Worm (Caenorhabditis elegans) whole organism, L4 larva: Measurements from ENCODE around the gene best-6.
"Not testable (repeated sequence)": the region's sequence is repeated elsewhere in the genome, so short reads cannot be mapped to it uniquely, and the experiment has no call there.

Source experiments
- F10B5.3 ChIP-seq: sonication (generic microtip); optimal IDR thresholded peaks from 2 replicates; lab custom pipeline; 2016; ENCODE audit warnings: mild to moderate bottlenecking, missing genetic modification characterization, missing compliant biosample characterization
- F49E8.2 ChIP-seq: sonication (generic microtip); optimal IDR thresholded peaks from 2 replicates; lab custom pipeline; 2016; ENCODE audit warnings: missing compliant biosample characterization, mild to moderate bottlenecking, missing genetic modification characterization, borderline replicate concordance
- R02D3.7 ChIP-seq: fragments of 150-350 bp; sonication (generic microtip); optimal IDR thresholded peaks from 3 replicates; lab custom pipeline; 2014; ENCODE audit warnings: missing biosample characterization, missing genetic modification characterization
- T26A8.4 ChIP-seq: fragments of 200-800 bp; sonication (Bioruptor generic); IDR thresholded peaks from 2 replicates; pipeline ENCODE4 v1.3.6; 2022; ENCODE audit warnings: missing genetic modification characterization, missing compliant biosample characterization
- Y105C5A.15 ChIP-seq: fragments of 200-800 bp; sonication (Bioruptor generic); IDR thresholded peaks from 2 replicates; pipeline ENCODE4 v1.3.6; 2022; ENCODE audit warnings: missing genetic modification characterization, missing compliant biosample characterization
- Y48G9A.11 ChIP-seq: fragments of 200-800 bp; sonication (Bioruptor generic); IDR thresholded peaks from 2 replicates; pipeline ENCODE4 v1.3.6; 2022; ENCODE audit warnings: missing genetic modification reagents, missing genetic modification characterization, missing compliant biosample characterization
- Y75B8A.6 ChIP-seq: fragments of 200-800 bp; sonication (Bioruptor generic); IDR thresholded peaks from 2 replicates; pipeline ENCODE4 v1.3.6; 2022; ENCODE audit warnings: missing genetic modification reagents, missing genetic modification characterization, missing compliant biosample characterization
- aha-1 ChIP-seq: fragments of 150-350 bp; peaks from one replicate; lab custom pipeline; 2014; ENCODE audit warnings: missing biosample characterization, missing genetic modification characterization
- arid-1 ChIP-seq: fragments of 200-800 bp; sonication (Bioruptor generic); conservative IDR thresholded peaks from 2 replicates; pipeline ENCODE4 v1.3.6; 2022; ENCODE audit warnings: missing genetic modification reagents, missing genetic modification characterization, missing compliant biosample characterization
- attf-4 ChIP-seq: sonication (generic microtip); optimal IDR thresholded peaks from 3 replicates; lab custom pipeline; 2017; ENCODE audit warnings: missing biosample characterization, missing genetic modification characterization
- ceh-32 ChIP-seq: sonication (generic microtip); optimal IDR thresholded peaks from 2 replicates; lab custom pipeline; 2016; ENCODE audit warnings: mild to moderate bottlenecking, missing genetic modification characterization, missing compliant biosample characterization; ENCODE audit not compliant: poor library complexity
- ctbp-1 ChIP-seq: fragments of 200-800 bp; sonication (Bioruptor generic); IDR thresholded peaks from 2 replicates; pipeline ENCODE4 v1.3.6; 2022; ENCODE audit warnings: missing genetic modification reagents, missing genetic modification characterization, missing compliant biosample characterization
- daf-19 ChIP-seq: fragments of 200-800 bp; sonication (Bioruptor generic); conservative IDR thresholded peaks from 2 replicates; pipeline ENCODE4 v1.3.6; 2022; ENCODE audit warnings: missing genetic modification characterization, missing compliant biosample characterization
- dve-1 ChIP-seq: sonication (generic microtip); optimal IDR thresholded peaks from 2 replicates; lab custom pipeline; 2017; ENCODE audit warnings: antibody characterized with exemption, mild to moderate bottlenecking, missing genetic modification characterization, missing compliant biosample characterization; ENCODE audit not compliant: insufficient read depth
- egl-27 ChIP-seq: sonication (generic microtip); optimal IDR thresholded peaks from 3 replicates; lab custom pipeline; 2017; ENCODE audit warnings: missing biosample characterization, missing genetic modification reagents, missing genetic modification characterization
- egl-43 ChIP-seq: fragments of 200-800 bp; sonication (Bioruptor generic); IDR thresholded peaks from 2 replicates; pipeline ENCODE4 v1.3.6; 2022; ENCODE audit warnings: missing genetic modification reagents, missing genetic modification characterization, missing compliant biosample characterization
- hlh-11 ChIP-seq: fragments of 200-800 bp; sonication (Bioruptor generic); optimal IDR thresholded peaks from 2 replicates; lab custom pipeline; 2018; ENCODE audit warnings: mild to moderate bottlenecking, missing genetic modification characterization, missing compliant biosample characterization
- jun-1 ChIP-seq: fragments of 150-350 bp; optimal IDR thresholded peaks from 2 replicates; lab custom pipeline; 2014; ENCODE audit warnings: missing biosample characterization, missing genetic modification reagents, missing genetic modification characterization
- lin-38 ChIP-seq: fragments of 200-800 bp; sonication (Bioruptor generic); IDR thresholded peaks from 2 replicates; pipeline ENCODE4 v1.3.6; 2022; ENCODE audit warnings: missing genetic modification reagents, missing genetic modification characterization, missing compliant biosample characterization
- madf-9 ChIP-seq: fragments of 200-800 bp; sonication (Bioruptor generic); conservative IDR thresholded peaks from 2 replicates; pipeline ENCODE4 v1.3.6; 2022; ENCODE audit warnings: missing genetic modification reagents, missing genetic modification characterization, missing compliant biosample characterization
- mdl-1 ChIP-seq, 2 experiments: fragments of 150-350 bp in 1 of 2; sonication (generic microtip) in 1 of 2; optimal IDR thresholded peaks; 2 replicates each; lab custom pipeline; 2014 to 2017; ENCODE audit warnings: missing biosample characterization in 2 of 2, missing genetic modification characterization in 2 of 2
- mdt-29 ChIP-seq: fragments of 200-800 bp; sonication (Bioruptor generic); IDR thresholded peaks from 2 replicates; pipeline ENCODE4 v1.3.6; 2022; ENCODE audit warnings: missing genetic modification reagents, missing genetic modification characterization, missing compliant biosample characterization
- mes-2 ChIP-seq: sonication (generic microtip); optimal IDR thresholded peaks from 2 replicates; lab custom pipeline; 2016; ENCODE audit warnings: missing genotype, mild to moderate bottlenecking, missing genetic modification characterization, missing compliant biosample characterization; ENCODE audit not compliant: poor library complexity, severe bottlenecking
- nhr-102 ChIP-seq: sonication (generic microtip); optimal IDR thresholded peaks from 2 replicates; lab custom pipeline; 2016; ENCODE audit warnings: mild to moderate bottlenecking, missing genetic modification characterization, moderate library complexity, missing compliant biosample characterization
- nhr-48 ChIP-seq: sonication (generic microtip); optimal IDR thresholded peaks from 2 replicates; lab custom pipeline; 2016; ENCODE audit warnings: mild to moderate bottlenecking, missing genetic modification characterization, missing compliant biosample characterization
- pha-4 ChIP-seq, 2 experiments: fragments of 150-350 bp in 1 of 2; fragments of 200-800 bp in 1 of 2; sonication (Bioruptor generic) in 1 of 2; IDR thresholded peaks in 1 of 2; optimal IDR thresholded peaks in 1 of 2; 2 replicates each; pipeline versions ENCODE4 v1.3.6 to Lab custom; 2014 to 2022; ENCODE audit warnings: missing genetic modification characterization in 2 of 2, missing genetic modification reagents in 2 of 2, missing biosample characterization in 1 of 2, missing compliant biosample characterization in 1 of 2
- rbr-2 ChIP-seq: sonication (generic microtip); optimal IDR thresholded peaks from 2 replicates; lab custom pipeline; 2016; ENCODE audit warnings: missing genotype, missing genetic modification characterization, missing compliant biosample characterization
- snpc-1.2 ChIP-seq: fragments of 200-800 bp; sonication (Bioruptor generic); IDR thresholded peaks from 2 replicates; pipeline ENCODE4 v1.3.6; 2022; ENCODE audit warnings: missing genetic modification reagents, missing genetic modification characterization, missing compliant biosample characterization
- snpc-4 ChIP-seq: fragments of 150-350 bp; optimal IDR thresholded peaks from 2 replicates; lab custom pipeline; 2014; ENCODE audit warnings: missing biosample characterization, missing genetic modification characterization
- tag-97 ChIP-seq: fragments of 200-800 bp; sonication (Bioruptor generic); IDR thresholded peaks from 2 replicates; pipeline ENCODE4 v1.3.6; 2022; ENCODE audit warnings: missing genetic modification characterization, missing compliant biosample characterization
- unc-130 ChIP-seq: sonication (generic microtip); optimal IDR thresholded peaks from 2 replicates; lab custom pipeline; 2016; ENCODE audit warnings: missing genetic modification reagents, missing genetic modification characterization, missing compliant biosample characterization
- unc-62 ChIP-seq, 3 experiments: fragments of 150-350 bp in 1 of 3; sonication (generic microtip); optimal IDR thresholded peaks in 2 of 3; peaks in 1 of 3; 1 replicate in 1 of 3; 2 replicates in 2 of 3; lab custom pipeline; 2014 to 2017; ENCODE audit warnings: missing biosample characterization in 3 of 3, missing genetic modification characterization in 3 of 3, missing genetic modification reagents in 3 of 3, missing genotype in 1 of 3

Gene best-6

DNA sequence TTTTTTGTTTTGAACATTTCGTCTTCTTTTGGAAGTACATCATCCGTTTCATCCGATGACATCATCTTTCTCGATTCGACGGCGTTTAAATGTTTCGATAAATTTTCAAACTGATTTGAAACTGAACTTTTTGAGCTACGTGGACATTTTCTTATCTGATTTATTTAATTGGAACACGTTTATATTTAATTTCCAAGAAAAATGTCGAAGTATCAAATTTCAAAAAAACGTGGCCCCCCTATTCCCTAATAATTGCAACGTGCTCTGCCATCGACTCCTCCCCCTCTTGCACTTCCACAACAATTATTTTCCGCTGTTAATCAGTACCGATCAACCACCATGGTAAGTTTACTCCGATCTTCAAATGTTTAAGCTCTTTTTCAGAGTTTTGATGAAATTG, 39.7 kb upstream of the best-6 start, which contains the start of the genes R13H9.6 and rmd-6:
Gene R13H9.6 (minus strand): TSS at position 101 of the 400 bp plus-strand sequence.
Gene rmd-6 (plus strand): TSS at position 305 of the 400 bp plus-strand sequence.
- TF ChIP-seq attf-4; R02D3.7 (tag; lab: Kevin White, UChicago); tag-97: not testable (repeated sequence)

ce11 chrIV:5066887-5067286, 38.0 kb upstream of the best-6 start, which contains the start of gene ttbk-2.2:
ttbk-2.2 (minus strand) TSS chrIV:5066987.
- not testable (repeated sequence) for TF ChIP-seq pha-4 (GFP tag; IDR thresholded peaks at IDR 0.05; lab: Robert Waterston, UW); pha-4 (tag; optimal IDR thresholded peaks at IDR 0.05; lab: Kevin White, UChicago); F10B5.3 (tag; lab: Kevin White, UChicago); daf-19

ce11 chrIV:5064961-5065360, 36.1 kb upstream of the best-6 start, which contains the start of gene msp-53:
msp-53 (minus strand) TSS chrIV:5065061.
- not testable (repeated sequence) for TF ChIP-seq nhr-48 (tag; lab: Kevin White, UChicago); jun-1 (tag; lab: Kevin White, UChicago); madf-9 (GFP tag; lab: Robert Waterston, UW)

DNA sequence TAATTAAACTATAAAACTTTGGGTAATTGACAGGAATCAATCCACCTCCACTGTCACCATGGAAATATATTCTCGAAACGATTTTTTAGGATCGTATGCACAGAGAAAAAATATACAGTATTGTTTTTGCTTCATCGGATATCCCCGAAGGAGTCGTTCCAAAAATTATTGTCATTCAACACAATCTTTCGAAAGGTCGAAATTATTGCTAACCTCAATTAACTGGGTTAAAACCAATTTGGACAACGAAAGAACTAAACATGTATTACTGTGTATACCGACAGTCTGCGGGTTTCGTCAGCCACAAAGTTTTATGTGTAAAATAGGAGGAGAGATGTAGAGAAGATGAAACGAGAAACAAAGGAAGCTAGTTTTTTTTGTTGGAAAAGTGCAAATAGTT, 34.4 kb upstream of the best-6 start:
- no peak for TF ChIP-seq arid-1 (GFP tag; lab: Robert Waterston, UW)
- TF ChIP-seq R02D3.7 (tag; lab: Kevin White, UChicago) = no peak
- peak; percentile 43 for TF ChIP-seq mes-2 (tag; lab: Kevin White, UChicago)
- no peak for TF ChIP-seq ctbp-1
- no peak for TF ChIP-seq egl-43 (GFP tag; lab: Robert Waterston, UW)
- peak; percentile 29 for TF ChIP-seq unc-130 (GFP tag; lab: Kevin White, UChicago)
- TF ChIP-seq dve-1 (tag; lab: Kevin White, UChicago) = peak; percentile 25
- peak; percentile 97 for TF ChIP-seq snpc-1.2
- TF ChIP-seq nhr-102 (tag; lab: Kevin White, UChicago) = peak; percentile 50
- TF ChIP-seq unc-62 (GFP tag; optimal IDR thresholded peaks at IDR 0.05 in 1 of 2; lab: Kevin White, UChicago) = no peak
- TF ChIP-seq unc-62 (tag; optimal IDR thresholded peaks at IDR 0.05; lab: Kevin White, UChicago) = no peak
- 0 out of 2 replicates have a peak, but pooled peaks have one; percentile 35 for TF ChIP-seq Y105C5A.15 (GFP tag; lab: Robert Waterston, UW)
- 0 out of 2 replicates have a peak, but pooled peaks have one; percentile 16 for TF ChIP-seq Y48G9A.11 (GFP tag; lab: Robert Waterston, UW)
- TF ChIP-seq ceh-32 = no peak
- peak; percentile 36; the same call in 1 of the 2 replicates for TF ChIP-seq lin-38 (GFP tag; lab: Robert Waterston, UW)
- peak; percentile 1 for TF ChIP-seq F49E8.2 (tag; lab: Kevin White, UChicago)
- peak; percentile 5 for TF ChIP-seq hlh-11 (tag; lab: Kevin White, UChicago)
- TF ChIP-seq aha-1 = no peak
- peak; percentile 63; the same call in 1 of the 2 replicates for TF ChIP-seq mdt-29 (GFP tag; lab: Robert Waterston, UW)
- TF ChIP-seq rbr-2 = no peak
- TF ChIP-seq T26A8.4 (GFP tag; lab: Robert Waterston, UW) = peak; percentile 47
- peak; percentile 80 for TF ChIP-seq snpc-4 (tag; lab: Kevin White, UChicago)

DNA sequence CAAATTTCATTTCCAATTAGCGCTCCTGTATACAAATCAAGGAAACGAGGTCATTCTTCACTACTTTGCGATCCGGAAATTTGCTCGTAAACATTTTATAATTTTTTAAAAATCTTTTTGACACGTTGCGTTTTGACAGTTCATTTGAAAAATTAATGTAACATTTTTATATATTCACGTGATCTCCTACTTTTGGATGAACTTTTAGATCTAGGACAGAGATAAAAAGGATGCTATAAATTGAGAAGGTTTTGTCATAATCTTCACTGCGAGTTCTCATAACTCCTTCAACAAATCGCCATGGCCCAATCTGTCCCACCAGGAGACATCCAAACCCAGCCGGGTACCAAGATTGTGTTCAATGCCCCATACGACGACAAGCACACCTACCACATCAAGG, 33.4 kb upstream of the best-6 start, which contains the start of gene msp-57:
Gene msp-57 (plus strand): TSS at position 301 of the 400 bp plus-strand sequence.
- TF ChIP-seq mdl-1 (tag; optimal IDR thresholded peaks at IDR 0.05; lab: Kevin White, UChicago); egl-27 (tag; lab: Kevin White, UChicago); Y75B8A.6 (GFP tag; lab: Robert Waterston, UW): not testable (repeated sequence)
